Worm (Caenorhabditis elegans) whole organism, L2 larva: ENCODE results near the gene Y66A7A.7.

Experiments
- C34F6.9 ChIP-seq: fragments of 150-350 bp; optimal IDR thresholded peaks from 2 replicates; lab custom pipeline; 2014; ENCODE audit warnings: missing biosample characterization, missing genetic modification characterization
- F13H6.1 ChIP-seq: sonication (generic microtip); optimal IDR thresholded peaks from 2 replicates; lab custom pipeline; 2016; ENCODE audit warnings: missing genetic modification characterization, missing compliant biosample characterization
- R02D3.7 ChIP-seq: fragments of 150-350 bp; optimal IDR thresholded peaks from 2 replicates; lab custom pipeline; 2014; ENCODE audit warnings: missing biosample characterization, missing genetic modification characterization
- ZK546.5 ChIP-seq: sonication (generic microtip); optimal IDR thresholded peaks from 2 replicates; lab custom pipeline; 2017; ENCODE audit warnings: missing biosample characterization, missing genetic modification characterization
- alr-1 ChIP-seq: fragments of 150-350 bp; optimal IDR thresholded peaks from 2 replicates; lab custom pipeline; 2014; ENCODE audit warnings: missing biosample characterization, missing genetic modification characterization
- aly-2 ChIP-seq: fragments of 150-350 bp; optimal IDR thresholded peaks from 2 replicates; lab custom pipeline; 2014; ENCODE audit warnings: missing biosample characterization, missing genetic modification characterization
- ama-1 ChIP-seq: fragments of 150-350 bp; optimal IDR thresholded peaks from 2 replicates; lab custom pipeline; 2018; ENCODE audit warnings: inconsistent platforms
- blmp-1 ChIP-seq: sonication (generic microtip); optimal IDR thresholded peaks from 2 replicates; lab custom pipeline; 2017; ENCODE audit warnings: missing genetic modification characterization, mild to moderate bottlenecking, missing compliant biosample characterization, antibody characterized with exemption, moderate library complexity; ENCODE audit not compliant: insufficient read depth
- ceh-16 ChIP-seq: fragments of 150-350 bp; optimal IDR thresholded peaks from 2 replicates; lab custom pipeline; 2014; ENCODE audit warnings: missing biosample characterization, missing genetic modification characterization
- ceh-82 ChIP-seq: fragments of 150-350 bp; optimal IDR thresholded peaks from 2 replicates; lab custom pipeline; 2014; ENCODE audit warnings: missing biosample characterization, missing genetic modification characterization
- crh-2 ChIP-seq: sonication (generic microtip); optimal IDR thresholded peaks from 2 replicates; lab custom pipeline; 2017; ENCODE audit warnings: missing biosample characterization, missing genetic modification characterization
- dmd-4 ChIP-seq: sonication (generic microtip); optimal IDR thresholded peaks from 2 replicates; lab custom pipeline; 2017; ENCODE audit warnings: missing biosample characterization, missing genetic modification characterization
- egl-27 ChIP-seq: sonication (generic microtip); optimal IDR thresholded peaks from 3 replicates; lab custom pipeline; 2017; ENCODE audit warnings: missing biosample characterization, missing genetic modification reagents, missing genetic modification characterization
- elt-3 ChIP-seq: sonication (generic microtip); optimal IDR thresholded peaks from 2 replicates; lab custom pipeline; 2017; ENCODE audit warnings: missing biosample characterization, missing genetic modification characterization
- fos-1 ChIP-seq: fragments of 150-350 bp; optimal IDR thresholded peaks from 2 replicates; lab custom pipeline; 2014; ENCODE audit warnings: missing biosample characterization, missing genetic modification characterization
- gmeb-1 ChIP-seq: fragments of 150-350 bp; optimal IDR thresholded peaks from 2 replicates; lab custom pipeline; 2014; ENCODE audit warnings: missing biosample characterization, missing genetic modification characterization
- lin-11 ChIP-seq: fragments of 150-350 bp; sonication (generic microtip); optimal IDR thresholded peaks from 2 replicates; lab custom pipeline; 2014; ENCODE audit warnings: missing biosample characterization, missing genetic modification characterization, inconsistent platforms, mixed read lengths
- lin-13 ChIP-seq: fragments of 150-350 bp; optimal IDR thresholded peaks from 2 replicates; lab custom pipeline; 2014; ENCODE audit warnings: missing biosample characterization, missing genetic modification reagents, missing genetic modification characterization
- lsy-2 ChIP-seq, 2 experiments: fragments of 150-350 bp in 1 of 2; sonication (generic microtip) in 1 of 2; optimal IDR thresholded peaks; 2 replicates each; lab custom pipeline; 2014 to 2017; ENCODE audit warnings: missing biosample characterization in 2 of 2, missing genetic modification characterization in 2 of 2
- mab-5 ChIP-seq: fragments of 150-350 bp; optimal IDR thresholded peaks from 2 replicates; lab custom pipeline; 2014; ENCODE audit warnings: missing biosample characterization, missing genetic modification characterization
- mdl-1 ChIP-seq, 2 experiments: fragments of 150-350 bp in 1 of 2; sonication (generic microtip) in 1 of 2; optimal IDR thresholded peaks; 2 replicates each; lab custom pipeline; 2017; ENCODE audit warnings: missing biosample characterization in 2 of 2, missing genetic modification characterization in 2 of 2
- nhr-10 ChIP-seq: sonication (generic microtip); optimal IDR thresholded peaks from 2 replicates; lab custom pipeline; 2017; ENCODE audit warnings: missing biosample characterization, missing genetic modification characterization
- nhr-11 ChIP-seq: fragments of 150-350 bp; optimal IDR thresholded peaks from 2 replicates; lab custom pipeline; 2014; ENCODE audit warnings: missing biosample characterization, missing genetic modification characterization
- nhr-12 ChIP-seq: fragments of 150-350 bp; optimal IDR thresholded peaks from 2 replicates; lab custom pipeline; 2014; ENCODE audit warnings: missing biosample characterization, missing genetic modification characterization
- nhr-129 ChIP-seq: fragments of 150-350 bp; optimal IDR thresholded peaks from 2 replicates; lab custom pipeline; 2014; ENCODE audit warnings: missing biosample characterization, missing genetic modification characterization
- nhr-21 ChIP-seq: fragments of 150-350 bp; optimal IDR thresholded peaks from 2 replicates; lab custom pipeline; 2014; ENCODE audit warnings: missing biosample characterization, missing genetic modification characterization
- nhr-23 ChIP-seq: fragments of 150-350 bp; optimal IDR thresholded peaks from 2 replicates; lab custom pipeline; 2014; ENCODE audit warnings: missing biosample characterization, missing genetic modification reagents, missing genetic modification characterization
- nhr-25 ChIP-seq: fragments of 150-350 bp; sonication (generic microtip); optimal IDR thresholded peaks from 3 replicates; lab custom pipeline; 2014; ENCODE audit warnings: missing biosample characterization, missing genetic modification characterization
- nhr-6 ChIP-seq: fragments of 150-350 bp; optimal IDR thresholded peaks from 2 replicates; lab custom pipeline; 2014; ENCODE audit warnings: missing biosample characterization, missing genetic modification characterization
- nhr-77 ChIP-seq: fragments of 150-350 bp; optimal IDR thresholded peaks from 2 replicates; lab custom pipeline; 2014; ENCODE audit warnings: missing biosample characterization, missing genetic modification characterization
- peb-1 ChIP-seq: fragments of 150-350 bp; optimal IDR thresholded peaks from 2 replicates; lab custom pipeline; 2014; ENCODE audit warnings: missing biosample characterization, missing genetic modification characterization
- sem-4 ChIP-seq: fragments of 150-350 bp; optimal IDR thresholded peaks from 2 replicates; lab custom pipeline; 2014; ENCODE audit warnings: missing biosample characterization, missing genetic modification reagents, missing genetic modification characterization
- skn-1 ChIP-seq: sonication (generic microtip); optimal IDR thresholded peaks from 2 replicates; lab custom pipeline; 2017; ENCODE audit warnings: missing biosample characterization, missing genetic modification characterization
- sma-3 ChIP-seq: sonication (generic microtip); optimal IDR thresholded peaks from 2 replicates; lab custom pipeline; 2016; ENCODE audit warnings: missing genetic modification reagents, missing genetic modification characterization, missing compliant biosample characterization
- sma-9 ChIP-seq, 2 experiments: fragments of 150-350 bp in 1 of 2; sonication (generic microtip) in 1 of 2; optimal IDR thresholded peaks; 2 replicates each; lab custom pipeline; 2014 to 2016; ENCODE audit warnings: missing genetic modification characterization in 2 of 2, mild to moderate bottlenecking in 1 of 2, missing biosample characterization in 1 of 2, missing compliant biosample characterization in 1 of 2, missing genetic modification reagents in 1 of 2, moderate library complexity in 1 of 2
- snpc-4 ChIP-seq: fragments of 150-350 bp; optimal IDR thresholded peaks from 2 replicates; lab custom pipeline; 2014; ENCODE audit warnings: missing biosample characterization, missing genetic modification characterization
- unc-39 ChIP-seq: fragments of 150-350 bp; optimal IDR thresholded peaks from 2 replicates; lab custom pipeline; 2014; ENCODE audit warnings: missing biosample characterization, missing genetic modification characterization
- unc-55 ChIP-seq: fragments of 150-350 bp; sonication (generic microtip); optimal IDR thresholded peaks from 3 replicates; lab custom pipeline; 2014; ENCODE audit warnings: missing biosample characterization, missing genetic modification reagents, missing genetic modification characterization
- zag-1 ChIP-seq: fragments of 150-350 bp; optimal IDR thresholded peaks from 2 replicates; lab custom pipeline; 2014; ENCODE audit warnings: missing biosample characterization, missing genetic modification characterization
- ztf-4 ChIP-seq: fragments of 150-350 bp; optimal IDR thresholded peaks from 2 replicates; lab custom pipeline; 2014; ENCODE audit warnings: missing biosample characterization, missing genetic modification characterization

Gene Y66A7A.7

DNA sequence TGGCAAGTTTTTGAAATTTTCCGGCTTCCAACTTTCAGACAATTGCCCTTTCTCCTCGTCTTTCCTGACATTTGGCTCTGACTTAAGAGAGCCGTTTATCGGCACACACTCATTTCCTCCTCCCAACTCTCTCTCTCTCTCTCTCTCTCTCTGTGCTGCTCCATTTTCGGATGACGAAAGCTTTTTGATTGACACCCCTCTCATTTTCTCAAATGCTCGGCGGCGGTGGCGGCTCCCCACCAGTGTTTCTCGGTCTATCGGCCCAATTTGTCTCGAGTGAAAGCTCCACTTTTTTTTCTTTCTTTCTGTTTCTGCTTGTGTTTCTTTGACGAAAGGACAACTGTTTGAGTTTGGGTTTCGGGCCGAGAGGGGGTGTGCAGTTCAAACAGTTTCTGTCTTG is 30.6 kb upstream of the Y66A7A.7 start:
- TF ChIP-seq F13H6.1 (tag; lab: Kevin White, UChicago) (no peak), lsy-2 (tag; optimal IDR thresholded peaks at IDR 0.05; lab: Kevin White, UChicago) (no peak), nhr-25 (no peak), snpc-4 (tag; lab: Kevin White, UChicago) (no peak), nhr-23 (tag; lab: Kevin White, UChicago) (no peak), gmeb-1 (tag; lab: Kevin White, UChicago) (no peak), peb-1 (tag; lab: Kevin White, UChicago) (no peak), lin-13 (GFP tag; lab: Kevin White, UChicago) (no peak), ztf-4 (tag; lab: Kevin White, UChicago) (no peak)

DNA sequence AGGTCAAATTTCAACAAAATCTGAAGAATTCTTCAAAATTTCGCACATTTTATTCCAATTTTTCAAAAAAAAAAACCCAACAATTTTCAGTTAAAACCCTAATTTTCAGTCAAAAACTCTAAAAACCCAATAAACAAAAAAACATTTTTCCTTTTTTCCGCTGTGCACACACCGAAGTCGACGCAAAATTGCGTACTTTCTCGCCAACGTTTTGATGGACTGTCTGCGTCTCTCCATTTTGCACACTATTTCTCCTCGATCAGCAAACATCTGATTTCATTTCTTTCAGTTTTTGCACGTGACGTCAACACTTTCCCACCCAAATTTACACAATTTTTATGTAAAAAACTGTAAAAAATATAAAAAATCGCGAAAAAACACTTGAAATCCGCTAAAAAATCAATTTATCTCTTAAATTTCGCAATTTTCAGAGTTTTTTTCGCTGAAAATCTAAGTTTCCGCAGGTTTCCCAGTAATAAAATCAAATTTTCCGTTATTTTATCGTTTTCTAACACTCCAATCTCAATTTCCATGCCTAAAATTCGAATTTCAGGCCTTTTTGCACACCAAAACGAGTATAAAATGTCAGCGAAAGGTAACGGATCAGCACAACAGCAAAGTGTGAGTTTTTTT is 28.0 kb upstream of the Y66A7A.7 start, which contains the start of gene crh-1:
crh-1 (plus strand) TSS at position 583 of the 633 bp plus-strand sequence.
- TF ChIP-seq lsy-2 (tag; optimal IDR thresholded peaks at IDR 0.05; lab: Kevin White, UChicago) (peak; percentile 76 to 89), sma-3 (peak; percentile 60), unc-39 (tag; lab: Kevin White, UChicago) (no peak), lin-13 (GFP tag; lab: Kevin White, UChicago) (peak; percentile 78), mab-5 (tag; lab: Kevin White, UChicago) (peak; percentile 78), nhr-25 (peak; percentile 80), unc-55 (GFP tag; lab: Kevin White, UChicago) (peak; percentile 75), egl-27 (tag; lab: Kevin White, UChicago) (peak; percentile 66), F13H6.1 (tag; lab: Kevin White, UChicago) (peak; percentile 76), mdl-1 (tag; optimal IDR thresholded peaks at IDR 0.05; lab: Kevin White, UChicago) (peak in 1 of 2 experiments; percentile 56), nhr-129 (tag; lab: Kevin White, UChicago) (peak; percentile 69), gmeb-1 (tag; lab: Kevin White, UChicago) (peak; percentile 86), fos-1 (tag; lab: Kevin White, UChicago) (peak; percentile 45), ceh-82 (tag; lab: Kevin White, UChicago) (peak; percentile 23), R02D3.7 (tag; lab: Kevin White, UChicago) (no peak), nhr-10 (tag; lab: Kevin White, UChicago) (peak; percentile 71), nhr-23 (tag; lab: Kevin White, UChicago) (no peak), nhr-12 (tag; lab: Kevin White, UChicago) (no peak), ztf-4 (tag; lab: Kevin White, UChicago) (peak; percentile 68), crh-2 (peak; percentile 89), elt-3 (tag; lab: Kevin White, UChicago) (no peak), lin-11 (tag; lab: Kevin White, UChicago) (peak; percentile 21), sem-4 (peak; percentile 90), C34F6.9 (tag; lab: Kevin White, UChicago) (peak; percentile 91), sma-9 (GFP tag; optimal IDR thresholded peaks at IDR 0.05; lab: Kevin White, UChicago) (peak; percentile 84), sma-9 (tag; optimal IDR thresholded peaks at IDR 0.05; lab: Kevin White, UChicago) (no peak), skn-1 (no peak), nhr-6 (tag; lab: Kevin White, UChicago) (peak; percentile 73), ZK546.5 (no peak), blmp-1 (tag; lab: Kevin White, UChicago) (peak; percentile 33), snpc-4 (tag; lab: Kevin White, UChicago) (peak; percentile 46), ceh-16 (tag; lab: Kevin White, UChicago) (no peak), nhr-21 (tag; lab: Kevin White, UChicago) (peak; percentile 46), zag-1 (tag; lab: Kevin White, UChicago) (peak; percentile 30)
- TF ChIP-seq, all 48 proteins: peak for 25

ce11 chrIII:11656389-11656788 is 27.1 kb upstream of the Y66A7A.7 start:
- TF ChIP-seq aly-2 (tag; lab: Kevin White, UChicago) (no peak), sem-4 (no peak), alr-1 (tag; lab: Kevin White, UChicago) (no peak), unc-39 (tag; lab: Kevin White, UChicago) (no peak), peb-1 (tag; lab: Kevin White, UChicago) (no peak), F13H6.1 (tag; lab: Kevin White, UChicago) (no peak), ceh-82 (tag; lab: Kevin White, UChicago) (no peak), nhr-129 (tag; lab: Kevin White, UChicago) (no peak), nhr-25 (no peak), crh-2 (no peak), nhr-10 (tag; lab: Kevin White, UChicago) (no peak), dmd-4 (tag; lab: Kevin White, UChicago) (no peak), nhr-11 (tag; lab: Kevin White, UChicago) (no peak), C34F6.9 (tag; lab: Kevin White, UChicago) (no peak), ama-1 (no peak), lin-13 (GFP tag; lab: Kevin White, UChicago) (no peak), fos-1 (tag; lab: Kevin White, UChicago) (no peak), lsy-2 (tag; optimal IDR thresholded peaks at IDR 0.05; lab: Kevin White, UChicago) (no peak), sma-3 (no peak), nhr-77 (tag; lab: Kevin White, UChicago) (no peak)
